Worm (Caenorhabditis elegans) whole organism, L4 larva: Measurements from ENCODE around the gene Y46G5A.14.
"Not testable (repeated sequence)": the region's sequence is repeated elsewhere in the genome, so short reads cannot be mapped to it uniquely, and the experiment has no call there.

ENCODE experiments used
- D1046.2 ChIP-seq: fragments of 200-800 bp; sonication (Bioruptor generic); IDR thresholded peaks from 2 replicates; pipeline ENCODE4 v1.3.6; 2022; ENCODE audit warnings: missing genetic modification characterization, missing compliant biosample characterization
- F10B5.3 ChIP-seq: sonication (generic microtip); optimal IDR thresholded peaks from 2 replicates; lab custom pipeline; 2016; ENCODE audit warnings: mild to moderate bottlenecking, missing genetic modification characterization, missing compliant biosample characterization
- F26F4.8 ChIP-seq: fragments of 200-800 bp; sonication (Bioruptor generic); conservative IDR thresholded peaks from 2 replicates; pipeline ENCODE4 v1.3.6; 2022; ENCODE audit warnings: missing genetic modification characterization, missing compliant biosample characterization
- R02D3.7 ChIP-seq: fragments of 150-350 bp; sonication (generic microtip); optimal IDR thresholded peaks from 3 replicates; lab custom pipeline; 2014; ENCODE audit warnings: missing biosample characterization, missing genetic modification characterization
- T20F7.1 ChIP-seq: fragments of 200-800 bp; sonication (Bioruptor generic); optimal IDR thresholded peaks from 2 replicates; lab custom pipeline; 2018; ENCODE audit warnings: mild to moderate bottlenecking, missing genetic modification characterization, missing compliant biosample characterization
- Y105C5A.15 ChIP-seq: fragments of 200-800 bp; sonication (Bioruptor generic); IDR thresholded peaks from 2 replicates; pipeline ENCODE4 v1.3.6; 2022; ENCODE audit warnings: missing genetic modification characterization, missing compliant biosample characterization
- ceh-28 ChIP-seq: fragments of 150-350 bp; optimal IDR thresholded peaks from 2 replicates; lab custom pipeline; 2014; ENCODE audit warnings: missing biosample characterization, missing genetic modification reagents, missing genetic modification characterization
- ceh-32 ChIP-seq: sonication (generic microtip); optimal IDR thresholded peaks from 2 replicates; lab custom pipeline; 2016; ENCODE audit warnings: mild to moderate bottlenecking, missing genetic modification characterization, missing compliant biosample characterization; ENCODE audit not compliant: poor library complexity
- ces-1 ChIP-seq: fragments of 150-350 bp; sonication (generic microtip); optimal IDR thresholded peaks from 4 replicates; lab custom pipeline; 2014; ENCODE audit warnings: missing biosample characterization, missing genetic modification reagents, missing genetic modification characterization
- ctbp-1 ChIP-seq: fragments of 200-800 bp; sonication (Bioruptor generic); IDR thresholded peaks from 2 replicates; pipeline ENCODE4 v1.3.6; 2022; ENCODE audit warnings: missing genetic modification reagents, missing genetic modification characterization, missing compliant biosample characterization
- daf-16 ChIP-seq, 3 experiments: sonication (generic microtip); optimal IDR thresholded peaks; 2 replicates each; lab custom pipeline; 2016 to 2017; ENCODE audit warnings: missing genetic modification characterization in 3 of 3, missing genetic modification reagents in 3 of 3, mild to moderate bottlenecking in 2 of 3, missing compliant biosample characterization in 2 of 3, missing biosample characterization in 1 of 3, moderate library complexity in 1 of 3
- daf-19 ChIP-seq: fragments of 200-800 bp; sonication (Bioruptor generic); conservative IDR thresholded peaks from 2 replicates; pipeline ENCODE4 v1.3.6; 2022; ENCODE audit warnings: missing genetic modification characterization, missing compliant biosample characterization
- dmd-8 ChIP-seq: fragments of 200-800 bp; sonication (Bioruptor generic); IDR thresholded peaks from 2 replicates; pipeline ENCODE4 v1.3.6; 2022; ENCODE audit warnings: missing genetic modification characterization, missing compliant biosample characterization
- duxl-1 ChIP-seq: sonication (generic microtip); optimal IDR thresholded peaks from 2 replicates; lab custom pipeline; 2016; ENCODE audit warnings: mild to moderate bottlenecking, missing genetic modification characterization, moderate library complexity, missing compliant biosample characterization; ENCODE audit not compliant: poor library complexity
- jun-1 ChIP-seq: fragments of 150-350 bp; optimal IDR thresholded peaks from 2 replicates; lab custom pipeline; 2014; ENCODE audit warnings: missing biosample characterization, missing genetic modification reagents, missing genetic modification characterization
- lim-7 ChIP-seq: fragments of 200-800 bp; sonication (Bioruptor generic); IDR thresholded peaks from 2 replicates; pipeline ENCODE4 v1.3.6; 2022; ENCODE audit warnings: missing genetic modification characterization, missing compliant biosample characterization
- lin-13 ChIP-seq: fragments of 150-350 bp; optimal IDR thresholded peaks from 2 replicates; lab custom pipeline; 2014; ENCODE audit warnings: missing biosample characterization, missing genetic modification reagents, missing genetic modification characterization
- lin-38 ChIP-seq: fragments of 200-800 bp; sonication (Bioruptor generic); IDR thresholded peaks from 2 replicates; pipeline ENCODE4 v1.3.6; 2022; ENCODE audit warnings: missing genetic modification reagents, missing genetic modification characterization, missing compliant biosample characterization
- lin-39 ChIP-seq: fragments of 150-350 bp; optimal IDR thresholded peaks from 2 replicates; lab custom pipeline; 2014; ENCODE audit warnings: missing biosample characterization, missing genetic modification reagents, missing genetic modification characterization
- madf-5 ChIP-seq, 2 experiments: fragments of 200-800 bp; sonication (Bioruptor generic); IDR thresholded peaks; 2 replicates each; pipeline ENCODE4 v1.3.6; 2022; ENCODE audit warnings: missing compliant biosample characterization in 2 of 2, missing genetic modification characterization in 2 of 2
- mdl-1 ChIP-seq, 2 experiments: fragments of 150-350 bp in 1 of 2; sonication (generic microtip) in 1 of 2; optimal IDR thresholded peaks; 2 replicates each; lab custom pipeline; 2014 to 2017; ENCODE audit warnings: missing biosample characterization in 2 of 2, missing genetic modification characterization in 2 of 2
- mep-1 ChIP-seq: fragments of 150-350 bp; sonication (generic microtip); optimal IDR thresholded peaks from 3 replicates; lab custom pipeline; 2014; ENCODE audit warnings: missing biosample characterization, missing genetic modification characterization
- nhr-102 ChIP-seq: sonication (generic microtip); optimal IDR thresholded peaks from 2 replicates; lab custom pipeline; 2016; ENCODE audit warnings: mild to moderate bottlenecking, missing genetic modification characterization, moderate library complexity, missing compliant biosample characterization
- nhr-237 ChIP-seq: sonication (generic microtip); optimal IDR thresholded peaks from 2 replicates; lab custom pipeline; 2017; ENCODE audit warnings: missing biosample characterization, missing genetic modification characterization
- nhr-42 ChIP-seq: fragments of 200-800 bp; sonication (Bioruptor generic); IDR thresholded peaks from 2 replicates; pipeline ENCODE4 v1.3.6; 2022; ENCODE audit warnings: missing genetic modification characterization, missing compliant biosample characterization
- nhr-48 ChIP-seq: sonication (generic microtip); optimal IDR thresholded peaks from 2 replicates; lab custom pipeline; 2016; ENCODE audit warnings: mild to moderate bottlenecking, missing genetic modification characterization, missing compliant biosample characterization
- nhr-76 ChIP-seq: fragments of 150-350 bp; optimal IDR thresholded peaks from 2 replicates; lab custom pipeline; 2014; ENCODE audit warnings: missing biosample characterization, missing genetic modification characterization
- pha-4 ChIP-seq, 2 experiments: fragments of 150-350 bp in 1 of 2; fragments of 200-800 bp in 1 of 2; sonication (Bioruptor generic) in 1 of 2; IDR thresholded peaks in 1 of 2; optimal IDR thresholded peaks in 1 of 2; 2 replicates each; pipeline versions ENCODE4 v1.3.6 to Lab custom; 2014 to 2022; ENCODE audit warnings: missing genetic modification characterization in 2 of 2, missing genetic modification reagents in 2 of 2, missing biosample characterization in 1 of 2, missing compliant biosample characterization in 1 of 2
- pqm-1 ChIP-seq: sonication (generic microtip); optimal IDR thresholded peaks from 2 replicates; lab custom pipeline; 2017; ENCODE audit warnings: missing biosample characterization, missing genetic modification characterization
- set-16 ChIP-seq: fragments of 200-800 bp; sonication (Bioruptor generic); IDR thresholded peaks from 2 replicates; pipeline ENCODE4 v1.3.6; 2022; ENCODE audit warnings: missing genetic modification reagents, missing genetic modification characterization, missing compliant biosample characterization
- skn-1 ChIP-seq: fragments of 150-350 bp; optimal IDR thresholded peaks from 2 replicates; lab custom pipeline; 2014; ENCODE audit warnings: missing biosample characterization, missing genetic modification characterization
- snpc-1.2 ChIP-seq: fragments of 200-800 bp; sonication (Bioruptor generic); IDR thresholded peaks from 2 replicates; pipeline ENCODE4 v1.3.6; 2022; ENCODE audit warnings: missing genetic modification reagents, missing genetic modification characterization, missing compliant biosample characterization
- unc-62 ChIP-seq, 3 experiments: fragments of 150-350 bp in 1 of 3; sonication (generic microtip); optimal IDR thresholded peaks in 2 of 3; peaks in 1 of 3; 1 replicate in 1 of 3; 2 replicates in 2 of 3; lab custom pipeline; 2014 to 2017; ENCODE audit warnings: missing biosample characterization in 3 of 3, missing genetic modification characterization in 3 of 3, missing genetic modification reagents in 3 of 3, missing genotype in 1 of 3
- zag-1 ChIP-seq: fragments of 150-350 bp; optimal IDR thresholded peaks from 2 replicates; lab custom pipeline; 2014; ENCODE audit warnings: missing biosample characterization, missing genetic modification characterization
- zfp-2 ChIP-seq: sonication (generic microtip); optimal IDR thresholded peaks from 2 replicates; lab custom pipeline; 2016; ENCODE audit warnings: mild to moderate bottlenecking, missing genetic modification characterization, missing compliant biosample characterization

Gene Y46G5A.14

ce11 chrII:12749720-12750119 is 24.8 kb upstream of the Y46G5A.14 start:
- peak in 1 of 2 experiments; percentile 69; a peak in 1 of 4 replicates for TF ChIP-seq madf-5 (GFP tag; IDR thresholded peaks at IDR 0.05; lab: Robert Waterston, UW)
- TF ChIP-seq dmd-8 (GFP tag; lab: Robert Waterston, UW): peak; percentile 71
- TF ChIP-seq lim-7 (GFP tag; lab: Robert Waterston, UW): peak; percentile 84
- peak; percentile 84 for TF ChIP-seq set-16 (GFP tag; lab: Robert Waterston, UW)
- 0 out of 2 replicates have a peak, but pooled peaks have one; percentile 33 for TF ChIP-seq Y105C5A.15

ce11 chrII:12753725-12754124 is 20.8 kb upstream of the Y46G5A.14 start, which contains the start of gene Y46G5A.39:
Gene Y46G5A.39 (minus strand): TSS chrII:12753825.
- TF ChIP-seq daf-16 (GFP tag; optimal IDR thresholded peaks at IDR 0.05; lab: Kevin White, UChicago); daf-16 (tag; optimal IDR thresholded peaks at IDR 0.05; lab: Kevin White, UChicago); ceh-32 (tag; lab: Kevin White, UChicago); nhr-48 (tag; lab: Kevin White, UChicago): not testable (repeated sequence)

ce11 chrII:12756180-12756579 is 18.3 kb upstream of the Y46G5A.14 start, which contains the start of the genes Y46G5A.7 and Y46G5A.8:
Gene Y46G5A.7 (minus strand): TSS chrII:12756332.
Gene Y46G5A.8 (plus strand): TSS chrII:12756338.
- TF ChIP-seq T20F7.1 (GFP tag; lab: Kevin White, UChicago) (no peak), ctbp-1 (GFP tag; lab: Robert Waterston, UW) (no peak), D1046.2 (GFP tag; lab: Robert Waterston, UW) (no peak)

ce11 chrII:12760497-12760896 is 14.0 kb upstream of the Y46G5A.14 start, which contains the start of gene cnp-2:
Gene cnp-2 (plus strand): TSS chrII:12760797.
- TF ChIP-seq lin-39 (tag; lab: Kevin White, UChicago) (no peak), jun-1 (no peak), mdl-1 (tag; optimal IDR thresholded peaks at IDR 0.05; lab: Kevin White, UChicago) (no peak), R02D3.7 (tag; lab: Kevin White, UChicago) (no peak), ces-1 (GFP tag; lab: Kevin White, UChicago) (no peak), skn-1 (tag; lab: Kevin White, UChicago) (no peak), F26F4.8 (no peak), duxl-1 (tag; lab: Kevin White, UChicago) (no peak), mep-1 (no peak), lim-7 (GFP tag; lab: Robert Waterston, UW) (no peak), snpc-1.2 (GFP tag; lab: Robert Waterston, UW) (no peak), daf-19 (GFP tag; lab: Robert Waterston, UW) (no peak), zfp-2 (tag; lab: Kevin White, UChicago) (no peak), madf-5 (GFP tag; IDR thresholded peaks at IDR 0.05; lab: Robert Waterston, UW) (no peak), daf-16 (GFP tag; optimal IDR thresholded peaks at IDR 0.05; lab: Kevin White, UChicago) (no peak), daf-16 (tag; optimal IDR thresholded peaks at IDR 0.05; lab: Kevin White, UChicago) (no peak)

ce11 chrII:12764476-12764875 is 10.0 kb upstream of the Y46G5A.14 start:
- TF ChIP-seq set-16 (GFP tag; lab: Robert Waterston, UW) (no peak), nhr-76 (tag; lab: Kevin White, UChicago) (no peak), nhr-237 (tag; lab: Kevin White, UChicago) (no peak), unc-62 (GFP tag; optimal IDR thresholded peaks at IDR 0.05 in 1 of 2; lab: Kevin White, UChicago) (peak in 1 of 2 experiments; percentile 77), unc-62 (tag; optimal IDR thresholded peaks at IDR 0.05; lab: Kevin White, UChicago) (no peak)

- TF ChIP-seq pha-4 (GFP tag; IDR thresholded peaks at IDR 0.05; lab: Robert Waterston, UW): 0 out of 2 replicates have a peak, but pooled peaks have one; percentile 26
- no peak for TF ChIP-seq pha-4 (tag; optimal IDR thresholded peaks at IDR 0.05; lab: Kevin White, UChicago)
- TF ChIP-seq pqm-1 (tag; lab: Kevin White, UChicago): no peak
- 0 out of 2 replicates have a peak, but pooled peaks have one; percentile 26 for TF ChIP-seq snpc-1.2 (GFP tag; lab: Robert Waterston, UW)
- peak; percentile 71 for TF ChIP-seq lin-38 (GFP tag; lab: Robert Waterston, UW)
- TF ChIP-seq F10B5.3 (tag; lab: Kevin White, UChicago): peak; percentile 42
- TF ChIP-seq nhr-102 (tag; lab: Kevin White, UChicago): peak; percentile 40
- no peak for TF ChIP-seq lin-13
- peak; percentile 87 for TF ChIP-seq ceh-28 (tag; lab: Kevin White, UChicago)
- no peak for TF ChIP-seq zag-1
- TF ChIP-seq daf-16 (GFP tag; optimal IDR thresholded peaks at IDR 0.05; lab: Kevin White, UChicago): no peak
- peak; percentile 22 for TF ChIP-seq daf-16 (tag; optimal IDR thresholded peaks at IDR 0.05; lab: Kevin White, UChicago)
- TF ChIP-seq nhr-42 (GFP tag; lab: Robert Waterston, UW): 0 out of 2 replicates have a peak, but pooled peaks have one; percentile 41
Measured at ce11 chrII:12766443-12767188, 7.9 kb upstream of the Y46G5A.14 start.
